Fruit fly (Drosophila melanogaster) whole organism, adult: ENCODE results near the gene ph-p.

ENCODE experiments used
- CG11617 ChIP-seq: fragments of 200-800 bp; sonication (Bioruptor generic); optimal IDR thresholded peaks from 2 replicates; lab custom pipeline; 2017; ENCODE audit warnings: mild to moderate bottlenecking, missing biosample characterization, missing genetic modification reagents, missing genetic modification characterization
- CG12768 ChIP-seq: fragments of 200-800 bp; sonication (Bioruptor generic); optimal IDR thresholded peaks from 2 replicates; lab custom pipeline; 2017; ENCODE audit warnings: missing biosample characterization, missing genetic modification characterization, mild to moderate bottlenecking, moderate library complexity, missing genetic modification reagents
- CG14711 ChIP-seq: fragments of 200-800 bp; sonication (Bioruptor generic); optimal IDR thresholded peaks from 2 replicates; lab custom pipeline; 2018; ENCODE audit warnings: missing biosample characterization, mild to moderate bottlenecking, missing genetic modification characterization, moderate library complexity
- CG1620 ChIP-seq: fragments of 200-800 bp; sonication (Bioruptor generic); optimal IDR thresholded peaks from 2 replicates; lab custom pipeline; 2016; ENCODE audit warnings: missing biosample characterization, missing genetic modification characterization
- CG33017 ChIP-seq: fragments of 200-800 bp; sonication (Bioruptor generic); optimal IDR thresholded peaks from 2 replicates; lab custom pipeline; 2018; ENCODE audit warnings: missing biosample characterization, mild to moderate bottlenecking, missing genetic modification characterization, moderate library complexity
- CG5204 ChIP-seq: fragments of 200-800 bp; sonication (Bioruptor generic); optimal IDR thresholded peaks from 2 replicates; lab custom pipeline; 2016; ENCODE audit warnings: missing biosample characterization, missing genetic modification characterization
- CG7045 ChIP-seq: fragments of 200-800 bp; sonication (Bioruptor generic); optimal IDR thresholded peaks from 2 replicates; lab custom pipeline; 2017; ENCODE audit warnings: missing biosample characterization, mild to moderate bottlenecking, missing genetic modification characterization
- CG7101 ChIP-seq: fragments of 200-800 bp; sonication (Bioruptor generic); optimal IDR thresholded peaks from 2 replicates; lab custom pipeline; 2018; ENCODE audit warnings: missing biosample characterization, mild to moderate bottlenecking, missing genetic modification characterization, moderate library complexity
- Clk ChIP-seq: fragments of 200-800 bp; sonication (Bioruptor generic); optimal IDR thresholded peaks from 2 replicates; lab custom pipeline; 2017; ENCODE audit warnings: missing biosample characterization, missing genetic modification characterization
- Crg-1 ChIP-seq: fragments of 200-800 bp; sonication (Bioruptor generic); optimal IDR thresholded peaks from 2 replicates; lab custom pipeline; 2016; ENCODE audit warnings: missing biosample characterization, missing genetic modification characterization
- Hr96 ChIP-seq: fragments of 200-800 bp; sonication (Bioruptor generic); optimal IDR thresholded peaks from 2 replicates; lab custom pipeline; 2016; ENCODE audit warnings: missing biosample characterization, missing genetic modification characterization
- Mnt ChIP-seq: fragments of 200-800 bp; sonication (Bioruptor generic); optimal IDR thresholded peaks from 2 replicates; lab custom pipeline; 2016; ENCODE audit warnings: missing biosample characterization, mild to moderate bottlenecking, missing genetic modification characterization
- bab1 ChIP-seq: fragments of 200-800 bp; sonication (Bioruptor generic); optimal IDR thresholded peaks from 3 replicates; lab custom pipeline; 2019; ENCODE audit warnings: missing biosample characterization, mild to moderate bottlenecking, missing genetic modification characterization, moderate library complexity
- cic ChIP-seq: fragments of 200-800 bp; sonication (Bioruptor generic); optimal IDR thresholded peaks from 2 replicates; lab custom pipeline; 2017; ENCODE audit warnings: missing biosample characterization, mild to moderate bottlenecking, missing genetic modification characterization, moderate library complexity
- cnc ChIP-seq, 2 experiments: fragments of >200 bp; optimal IDR thresholded peaks; 2 replicates each; lab custom pipeline; 2017
- kay ChIP-seq: fragments of 200-800 bp; sonication (Bioruptor generic); peaks from one replicate; lab custom pipeline; 2016; ENCODE audit warnings: missing biosample characterization, missing genetic modification characterization, borderline replicate concordance
- ovo ChIP-seq: fragments of 200-800 bp; sonication (Bioruptor generic); optimal IDR thresholded peaks from 2 replicates; lab custom pipeline; 2016; ENCODE audit warnings: missing biosample characterization, missing genetic modification characterization
- pad ChIP-seq: fragments of 200-800 bp; sonication (Bioruptor generic); optimal IDR thresholded peaks from 3 replicates; lab custom pipeline; 2017; ENCODE audit warnings: missing biosample characterization, missing genetic modification characterization, mild to moderate bottlenecking, moderate library complexity, missing genetic modification reagents
- tj ChIP-seq: fragments of 200-800 bp; sonication (Bioruptor generic); optimal IDR thresholded peaks from 3 replicates; lab custom pipeline; 2017; ENCODE audit warnings: missing biosample characterization, mild to moderate bottlenecking, missing genetic modification characterization, moderate library complexity
- toe ChIP-seq: fragments of 200-800 bp; sonication (Bioruptor generic); optimal IDR thresholded peaks from 2 replicates; lab custom pipeline; 2016; ENCODE audit warnings: missing biosample characterization, missing genetic modification characterization

The ph-p gene

dm6 chrX:2138417-2138816 lies 246 bp upstream of the ph-p start:
- TF ChIP-seq kay (GFP tag; lab: Kevin White, UChicago) (peak; percentile 81), Hr96 (no peak), tj (GFP tag; lab: Kevin White, UChicago) (peak; percentile 56), Mnt (GFP tag; lab: Kevin White, UChicago) (peak; percentile 28)

- TF ChIP-seq CG7101 (tag; lab: Kevin White, UChicago): peak; percentile 100
- peak; percentile 99 for TF ChIP-seq Hr96
- TF ChIP-seq ovo (GFP tag; lab: Kevin White, UChicago): peak; percentile 97
- TF ChIP-seq kay (GFP tag; lab: Kevin White, UChicago): peak; percentile 98
- peak; percentile 98 for TF ChIP-seq toe (GFP tag; lab: Kevin White, UChicago)
- TF ChIP-seq cic (GFP tag; lab: Kevin White, UChicago): peak; percentile 81
- peak; percentile 87 for TF ChIP-seq bab1 (GFP tag; lab: Kevin White, UChicago)
- TF ChIP-seq tj (GFP tag; lab: Kevin White, UChicago): peak; percentile 90
- TF ChIP-seq CG7045: peak; percentile 98
- TF ChIP-seq CG11617 (GFP tag; lab: Kevin White, UChicago): peak; percentile 99
- peak; percentile 98 for TF ChIP-seq CG1620 (GFP tag; lab: Kevin White, UChicago)
- TF ChIP-seq pad (GFP tag; lab: Kevin White, UChicago): peak; percentile 93
- TF ChIP-seq CG12768: peak; percentile 98
- peak; percentile 97 for TF ChIP-seq Mnt (GFP tag; lab: Kevin White, UChicago)
- peak; percentile 98 for TF ChIP-seq Clk (GFP tag; lab: Kevin White, UChicago)
- TF ChIP-seq CG33017 (tag; lab: Kevin White, UChicago): peak; percentile 99
- peak; percentile 95 for TF ChIP-seq Crg-1 (GFP tag; lab: Kevin White, UChicago)
- no peak for TF ChIP-seq cnc (optimal IDR thresholded peaks at IDR 0.05; lab: Kevin White, UChicago)
- peak; percentile 98 for TF ChIP-seq CG14711 (tag; lab: Kevin White, UChicago)
- TF ChIP-seq CG5204: peak; percentile 97
These were observed 407 bp downstream of the ph-p start for dm6 chrX:2137587-2138341.

dm6 chrX:2136831-2137452 lies 1.2 kb downstream of the ph-p start:
- TF ChIP-seq cnc (optimal IDR thresholded peaks at IDR 0.05; lab: Kevin White, UChicago): no peak
- peak; percentile 78 for TF ChIP-seq ovo (GFP tag; lab: Kevin White, UChicago)
- peak; percentile 91 for TF ChIP-seq CG11617 (GFP tag; lab: Kevin White, UChicago)
- TF ChIP-seq CG12768: peak; percentile 97
- TF ChIP-seq Clk (GFP tag; lab: Kevin White, UChicago): peak; percentile 55
- peak; percentile 93 for TF ChIP-seq Crg-1 (GFP tag; lab: Kevin White, UChicago)
- peak; percentile 49 for TF ChIP-seq toe (GFP tag; lab: Kevin White, UChicago)
- TF ChIP-seq CG1620 (GFP tag; lab: Kevin White, UChicago): peak; percentile 81
- TF ChIP-seq pad (GFP tag; lab: Kevin White, UChicago): peak; percentile 96
- peak; percentile 66 for TF ChIP-seq Mnt (GFP tag; lab: Kevin White, UChicago)
- peak; percentile 94 for TF ChIP-seq Hr96
- no peak for TF ChIP-seq kay (GFP tag; lab: Kevin White, UChicago)
- TF ChIP-seq CG14711 (tag; lab: Kevin White, UChicago): peak; percentile 99
- TF ChIP-seq CG5204: peak; percentile 75
- peak; percentile 45 for TF ChIP-seq cic (GFP tag; lab: Kevin White, UChicago)
- peak; percentile 80 for TF ChIP-seq CG7045
- peak; percentile 97 for TF ChIP-seq bab1 (GFP tag; lab: Kevin White, UChicago)
- peak; percentile 97 for TF ChIP-seq CG33017 (tag; lab: Kevin White, UChicago)
- TF ChIP-seq tj (GFP tag; lab: Kevin White, UChicago): peak; percentile 85
- peak; percentile 99 for TF ChIP-seq CG7101 (tag; lab: Kevin White, UChicago)

- no peak for TF ChIP-seq CG1620 (GFP tag; lab: Kevin White, UChicago)
- peak; percentile 16 for TF ChIP-seq CG5204
- TF ChIP-seq cic (GFP tag; lab: Kevin White, UChicago): no peak
These were observed 2.0 kb downstream of the ph-p start for dm6 chrX:2135868-2136787.

dm6 chrX:2134965-2135758 lies 3.0 kb downstream of the ph-p start:
- TF ChIP-seq bab1 (GFP tag; lab: Kevin White, UChicago) (peak; percentile 86), Mnt (GFP tag; lab: Kevin White, UChicago) (peak; percentile 68), CG7101 (tag; lab: Kevin White, UChicago) (peak; percentile 90), CG7045 (peak; percentile 81), tj (GFP tag; lab: Kevin White, UChicago) (no peak), CG12768 (peak; percentile 55), Clk (GFP tag; lab: Kevin White, UChicago) (no peak), CG11617 (GFP tag; lab: Kevin White, UChicago) (peak; percentile 84), kay (GFP tag; lab: Kevin White, UChicago) (peak; percentile 74), cic (GFP tag; lab: Kevin White, UChicago) (peak; percentile 25), CG14711 (tag; lab: Kevin White, UChicago) (peak; percentile 98), toe (GFP tag; lab: Kevin White, UChicago) (peak; percentile 80), ovo (GFP tag; lab: Kevin White, UChicago) (peak; percentile 33), cnc (optimal IDR thresholded peaks at IDR 0.05; lab: Kevin White, UChicago) (no peak), pad (GFP tag; lab: Kevin White, UChicago) (peak; percentile 73), Crg-1 (GFP tag; lab: Kevin White, UChicago) (peak; percentile 64), CG33017 (tag; lab: Kevin White, UChicago) (peak; percentile 76), Hr96 (peak; percentile 88), CG1620 (GFP tag; lab: Kevin White, UChicago) (peak; percentile 58), CG5204 (peak; percentile 79)
